Worm (Caenorhabditis elegans) whole organism, young adult: Measurements from ENCODE around the gene F45D3.2.

Source experiments
- B0019.2 ChIP-seq: fragments of 200-800 bp; sonication (Bioruptor generic); conservative IDR thresholded peaks from 2 replicates; pipeline ENCODE4 v1.3.6; 2022; ENCODE audit warnings: missing genetic modification reagents, missing genetic modification characterization, missing compliant biosample characterization
- B0035.1 ChIP-seq: sonication (generic microtip); optimal IDR thresholded peaks from 2 replicates; lab custom pipeline; 2016; ENCODE audit warnings: missing genetic modification characterization, mild to moderate bottlenecking, missing compliant biosample characterization, missing genotype, missing genetic modification reagents
- ceh-40 ChIP-seq: fragments of 200-800 bp; sonication (Bioruptor generic); IDR thresholded peaks from 2 replicates; pipeline ENCODE4 v1.3.6; 2022; ENCODE audit warnings: missing genetic modification characterization, missing compliant biosample characterization
- efl-1 ChIP-seq: fragments of 150-350 bp; optimal IDR thresholded peaks from 2 replicates; lab custom pipeline; 2014; ENCODE audit warnings: missing biosample characterization, missing genetic modification reagents, missing genetic modification characterization
- egrh-3 ChIP-seq: fragments of 200-800 bp; sonication (Bioruptor generic); IDR thresholded peaks from 2 replicates; pipeline ENCODE4 v1.3.6; 2022; ENCODE audit warnings: missing genetic modification reagents, missing genetic modification characterization, missing compliant biosample characterization
- ekl-4 ChIP-seq: fragments of 200-800 bp; sonication (Bioruptor generic); IDR thresholded peaks from 2 replicates; pipeline ENCODE4 v1.3.6; 2022; ENCODE audit warnings: missing genetic modification reagents, missing genetic modification characterization, missing compliant biosample characterization
- him-1 ChIP-seq: sonication (generic microtip); optimal IDR thresholded peaks from 2 replicates; lab custom pipeline; 2016; ENCODE audit warnings: missing genotype, missing genetic modification reagents, missing genetic modification characterization, missing compliant biosample characterization
- hmg-20 ChIP-seq: fragments of 200-800 bp; sonication (Bioruptor generic); IDR thresholded peaks from 2 replicates; pipeline ENCODE4 v1.3.6; 2022; ENCODE audit warnings: missing genetic modification reagents, missing genetic modification characterization, missing compliant biosample characterization
- lir-1 ChIP-seq: fragments of 200-800 bp; sonication (Bioruptor generic); conservative IDR thresholded peaks from 2 replicates; pipeline ENCODE4 v1.3.6; 2022; ENCODE audit warnings: missing genetic modification reagents, missing genetic modification characterization, missing compliant biosample characterization
- madf-10 ChIP-seq: sonication (generic microtip); optimal IDR thresholded peaks from 2 replicates; lab custom pipeline; 2016; ENCODE audit warnings: mild to moderate bottlenecking, missing genetic modification characterization, missing compliant biosample characterization
- madf-3 ChIP-seq: fragments of 200-800 bp; sonication (Bioruptor generic); IDR thresholded peaks from 2 replicates; pipeline ENCODE4 v1.3.6; 2022; ENCODE audit warnings: missing genetic modification reagents, missing genetic modification characterization, missing compliant biosample characterization
- nhr-90 ChIP-seq: sonication (generic microtip); optimal IDR thresholded peaks from 2 replicates; lab custom pipeline; 2016; ENCODE audit warnings: missing genotype, mild to moderate bottlenecking, missing genetic modification characterization, missing compliant biosample characterization
- pha-4 ChIP-seq: fragments of 150-350 bp; sonication (generic microtip); optimal IDR thresholded peaks from 2 replicates; lab custom pipeline; 2014; ENCODE audit warnings: missing biosample characterization, missing genetic modification reagents, missing genetic modification characterization
- rpc-1 ChIP-seq, 2 experiments: fragments of 150-350 bp in 1 of 2; sonication (generic microtip) in 1 of 2; optimal IDR thresholded peaks; 2 replicates each; lab custom pipeline; 2014 to 2018; ENCODE audit warnings: missing biosample characterization in 1 of 2, missing genetic modification characterization in 1 of 2, missing genetic modification reagents in 1 of 2, missing genotype in 1 of 2

DNA sequence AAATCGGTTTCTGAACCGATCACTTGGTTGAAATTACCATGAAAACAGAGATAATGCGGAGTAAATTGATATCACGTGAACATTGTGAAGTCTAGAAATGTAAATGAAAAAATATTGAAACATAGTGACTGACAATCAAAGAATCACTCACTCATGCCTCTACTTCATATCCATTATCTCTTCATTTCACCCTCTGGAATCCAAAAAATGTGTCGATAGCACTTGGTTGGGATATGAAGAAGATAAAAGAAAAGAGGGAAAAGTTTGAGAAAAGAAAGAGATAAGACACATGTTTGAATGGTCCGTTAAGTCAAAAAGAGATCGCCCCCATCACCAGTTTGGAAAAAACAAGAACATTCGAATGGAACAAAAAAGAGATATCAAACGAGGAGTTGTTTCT, 23.1 kb upstream of the F45D3.2 start:
- no peak for TF ChIP-seq him-1
- TF ChIP-seq B0019.2 (GFP tag; lab: Robert Waterston, UW) = no peak
- TF ChIP-seq hmg-20 (GFP tag; lab: Robert Waterston, UW) = no peak
- no peak for TF ChIP-seq B0035.1 (tag; lab: Kevin White, UChicago)
- no peak for TF ChIP-seq ceh-40 (GFP tag; lab: Robert Waterston, UW)
- no peak for TF ChIP-seq egrh-3 (GFP tag; lab: Robert Waterston, UW)
- TF ChIP-seq ekl-4 (GFP tag; lab: Robert Waterston, UW) = no peak
- no peak for TF ChIP-seq efl-1 (GFP tag; lab: Kevin White, UChicago)
- TF ChIP-seq madf-3 (GFP tag; lab: Robert Waterston, UW) = no peak
- no peak for TF ChIP-seq nhr-90 (tag; lab: Kevin White, UChicago)
- TF ChIP-seq madf-10 (tag; lab: Kevin White, UChicago) = no peak
- TF ChIP-seq pha-4 (tag; lab: Kevin White, UChicago) = no peak
- TF ChIP-seq lir-1 (GFP tag; lab: Robert Waterston, UW) = no peak
- no peak for TF ChIP-seq rpc-1 (optimal IDR thresholded peaks at IDR 0.05; lab: Kevin White, UChicago)
- TF ChIP-seq rpc-1 (tag; optimal IDR thresholded peaks at IDR 0.05; lab: Kevin White, UChicago) = no peak
